Worm (Caenorhabditis elegans): Measurements from ENCODE around the gene F59A6.3.

F59A6.3 gene

DNA sequence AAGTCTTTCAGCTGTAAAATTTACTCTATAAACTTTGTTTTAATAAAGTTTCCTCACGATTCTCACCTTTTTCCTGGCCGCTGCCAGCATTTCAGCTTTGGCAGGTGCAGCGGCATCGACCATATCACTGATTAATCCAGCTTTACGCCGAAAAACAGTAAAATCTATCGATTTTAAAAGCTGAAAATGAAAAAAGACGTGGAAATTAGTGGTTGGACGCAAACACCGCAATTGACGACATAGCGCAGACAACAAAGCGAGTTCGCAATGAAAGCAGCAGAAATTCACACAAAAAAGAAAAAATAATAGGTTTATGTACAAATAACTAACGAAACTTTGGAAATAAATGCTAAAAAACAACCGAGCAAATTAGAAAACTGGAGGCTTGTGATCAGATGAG, 31.8 kb downstream of the F59A6.3 start, which contains the start of gene golg-2 (continued):
- TF ChIP-seq dpl-1 (GFP tag; optimal IDR thresholded peaks at IDR 0.05) (peak in 1 of 3 experiments; percentile 42), snpc-4 (tag; optimal IDR thresholded peaks at IDR 0.05) (no peak), ztf-4 (tag; optimal IDR thresholded peaks at IDR 0.05) (no peak), C16A3.4 (tag; optimal IDR thresholded peaks at IDR 0.05) (no peak), blmp-1 (tag; optimal IDR thresholded peaks at IDR 0.05) (peak; percentile 20)

- peak in 1 of 2 experiments; percentile 43 for TF ChIP-seq lsy-2 (tag; optimal IDR thresholded peaks at IDR 0.05)
- TF ChIP-seq efl-1 (optimal IDR thresholded peaks at IDR 0.05) = peak in 1 of 2 experiments; percentile 22
- peak; percentile 46 to 84 for TF ChIP-seq efl-1 (GFP tag; optimal IDR thresholded peaks at IDR 0.05 in 1 of 2)
- no peak for TF ChIP-seq nhr-47 (tag; optimal IDR thresholded peaks at IDR 0.05)
- no peak for TF ChIP-seq tbx-2 (tag; optimal IDR thresholded peaks at IDR 0.05)
- no peak for TF ChIP-seq elt-3 (tag; optimal IDR thresholded peaks at IDR 0.05)
- no peak for TF ChIP-seq fkh-4 (tag; optimal IDR thresholded peaks at IDR 0.05; ENCODE audit: borderline replicate concordance)
- no peak for TF ChIP-seq C34B4.2 (tag; optimal IDR thresholded peaks at IDR 0.05)
- no peak for TF ChIP-seq sox-4 (tag; optimal IDR thresholded peaks at IDR 0.05)
- TF ChIP-seq nhr-76 (tag; optimal IDR thresholded peaks at IDR 0.05) = no peak
- no peak for TF ChIP-seq C16A3.4 (tag; optimal IDR thresholded peaks at IDR 0.05)
- no peak for TF ChIP-seq snpc-4 (tag; optimal IDR thresholded peaks at IDR 0.05)
- peak in 2 of 3 experiments; percentile 16 to 59 for TF ChIP-seq dpl-1 (GFP tag; optimal IDR thresholded peaks at IDR 0.05)
- TF ChIP-seq lin-35 (GFP tag; optimal IDR thresholded peaks at IDR 0.05) = peak in 1 of 2 experiments; percentile 50
- TF ChIP-seq nhr-237 (tag; optimal IDR thresholded peaks at IDR 0.05) = no peak
- no peak for TF ChIP-seq pqm-1 (tag; optimal IDR thresholded peaks at IDR 0.05)
Observed at ce11 chrII:5040631-5041156, 32.6 kb downstream of the F59A6.3 start, which contains the start of gene F33G12.7. F33G12.7 (minus strand) TSS chrII:5040681.

DNA sequence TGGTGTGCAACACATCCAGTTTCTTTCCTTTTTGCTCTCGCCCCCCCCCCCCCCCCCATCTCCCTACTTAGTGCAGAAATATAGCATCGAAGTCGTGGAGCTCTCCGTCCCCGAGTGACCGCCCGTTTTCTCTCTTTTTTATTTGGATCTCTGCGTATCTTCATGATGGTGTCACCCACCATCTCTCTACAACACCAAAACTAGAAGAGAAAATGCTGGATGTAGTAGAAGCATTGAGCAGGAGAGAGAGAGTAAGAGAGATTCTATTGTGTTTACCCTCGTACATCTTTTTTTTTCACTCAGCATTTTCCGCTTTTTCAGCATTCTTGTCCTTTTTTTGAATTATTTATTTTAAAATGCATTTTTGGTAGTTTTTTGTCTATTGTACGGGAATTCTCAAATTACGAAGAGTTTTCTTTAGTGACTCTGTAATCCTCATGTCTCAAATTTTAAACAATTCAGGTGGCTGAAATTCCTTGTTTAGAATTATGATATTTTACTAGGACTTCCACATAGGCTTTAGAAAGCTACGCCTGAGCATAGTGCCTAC, 34.3 kb downstream of the F59A6.3 start:
- TF ChIP-seq snu-23 (GFP tag; optimal IDR thresholded peaks at IDR 0.05) (peak; percentile 8), lin-14 (GFP tag; optimal IDR thresholded peaks at IDR 0.05) (peak; percentile 78), fkh-8 (tag; optimal IDR thresholded peaks at IDR 0.05) (peak; percentile 36), ceh-63 (GFP tag; optimal IDR thresholded peaks at IDR 0.05) (no peak), snpc-4 (tag; optimal IDR thresholded peaks at IDR 0.05) (no peak), ceh-82 (tag; optimal IDR thresholded peaks at IDR 0.05) (peak in 1 of 3 experiments; percentile 47), mep-1 (tag; optimal IDR thresholded peaks at IDR 0.05) (peak; percentile 8), isw-1 (GFP tag; IDR thresholded peaks at IDR 0.05) (no peak; the same call in 1 of the 2 replicates), C34B4.2 (tag; optimal IDR thresholded peaks at IDR 0.05) (no peak), unc-86 (tag; optimal IDR thresholded peaks at IDR 0.05) (peak; percentile 57), efl-1 (optimal IDR thresholded peaks at IDR 0.05) (no peak), efl-1 (GFP tag; optimal IDR thresholded peaks at IDR 0.05 in 1 of 2) (peak in 1 of 2 experiments; percentile 62), nhr-28 (tag; optimal IDR thresholded peaks at IDR 0.05) (no peak), fkh-10 (GFP tag; optimal IDR thresholded peaks at IDR 0.05) (peak; percentile 63), ama-1 (optimal IDR thresholded peaks at IDR 0.05) (no peak), grh-1 (GFP tag; IDR thresholded peaks at IDR 0.05) (no peak), nhr-90 (tag; optimal IDR thresholded peaks at IDR 0.05; ENCODE audit: poor library complexity) (no peak), lsy-2 (tag; optimal IDR thresholded peaks at IDR 0.05) (peak in 1 of 2 experiments; percentile 28), Y116A8C.19 (tag; optimal IDR thresholded peaks at IDR 0.05; ENCODE audit: borderline replicate concordance) (no peak), elt-2 (tag; optimal IDR thresholded peaks at IDR 0.05) (no peak), nhr-71 (tag; optimal IDR thresholded peaks at IDR 0.05) (peak; percentile 14), lin-13 (GFP tag; optimal IDR thresholded peaks at IDR 0.05) (no peak), dpl-1 (GFP tag; optimal IDR thresholded peaks at IDR 0.05) (no peak)

Data from whole organism, L1 larva.